Fruit fly (Drosophila melanogaster) whole organism, pupa: Measurements from ENCODE around the gene pira.

Source experiments
- CG10348 ChIP-seq: fragments of 200-800 bp; sonication (Bioruptor generic); IDR thresholded peaks from 2 replicates; pipeline ENCODE4 v1.3.6; 2022; ENCODE audit warnings: missing biosample characterization, missing genetic modification characterization
- CG12605 ChIP-seq: fragments of 200-800 bp; sonication (Bioruptor generic); IDR thresholded peaks from 2 replicates; pipeline ENCODE4 v1.3.6; 2022; ENCODE audit warnings: missing biosample characterization, missing genetic modification characterization
- CG13204 ChIP-seq: fragments of 200-800 bp; sonication (Bioruptor generic); optimal IDR thresholded peaks from 2 replicates; lab custom pipeline; 2018; ENCODE audit warnings: missing biosample characterization, mild to moderate bottlenecking, missing genetic modification characterization, moderate library complexity
- CG14655 ChIP-seq: fragments of 200-800 bp; sonication (Bioruptor generic); optimal IDR thresholded peaks from 3 replicates; lab custom pipeline; 2017; ENCODE audit warnings: mild to moderate bottlenecking, missing biosample characterization, missing genetic modification reagents, missing genetic modification characterization
- CG15710 ChIP-seq: fragments of 200-800 bp; sonication (Bioruptor generic); optimal IDR thresholded peaks from 2 replicates; lab custom pipeline; 2018; ENCODE audit warnings: missing biosample characterization, mild to moderate bottlenecking, missing genetic modification characterization, moderate library complexity
- CG17806 ChIP-seq: fragments of 200-800 bp; sonication (Bioruptor generic); optimal IDR thresholded peaks from 2 replicates; lab custom pipeline; 2018; ENCODE audit warnings: missing biosample characterization, mild to moderate bottlenecking, missing genetic modification characterization, moderate library complexity
- CG32121 ChIP-seq: fragments of 200-800 bp; sonication (Bioruptor generic); IDR thresholded peaks from 2 replicates; pipeline ENCODE4 v1.3.6; 2022; ENCODE audit warnings: missing biosample characterization, missing genetic modification characterization
- CG34367 ChIP-seq: fragments of 200-800 bp; sonication (Bioruptor generic); optimal IDR thresholded peaks from 2 replicates; lab custom pipeline; 2018; ENCODE audit warnings: missing biosample characterization, mild to moderate bottlenecking, missing genetic modification characterization
- CG4496 ChIP-seq: fragments of 200-800 bp; sonication (Bioruptor generic); IDR thresholded peaks from 3 replicates; pipeline ENCODE4 v1.3.6; 2022; ENCODE audit warnings: missing biosample characterization, missing genetic modification characterization
- CG8159 ChIP-seq: fragments of 200-800 bp; sonication (Bioruptor generic); optimal IDR thresholded peaks from 3 replicates; lab custom pipeline; 2018; ENCODE audit warnings: missing biosample characterization, mild to moderate bottlenecking, missing genetic modification characterization, moderate library complexity
- CG8301 ChIP-seq: fragments of 200-800 bp; sonication (Bioruptor generic); optimal IDR thresholded peaks from 2 replicates; lab custom pipeline; 2018; ENCODE audit warnings: missing biosample characterization, mild to moderate bottlenecking, missing genetic modification characterization
- CG9948 ChIP-seq: fragments of 200-800 bp; sonication (Bioruptor generic); optimal IDR thresholded peaks from 2 replicates; lab custom pipeline; 2018; ENCODE audit warnings: missing biosample characterization, mild to moderate bottlenecking, missing genetic modification characterization, moderate library complexity
- D1 ChIP-seq: fragments of 200-800 bp; sonication (Bioruptor generic); optimal IDR thresholded peaks from 2 replicates; lab custom pipeline; 2018; ENCODE audit warnings: missing biosample characterization, mild to moderate bottlenecking, missing genetic modification characterization, moderate library complexity
- EcR ChIP-seq: fragments of 200-800 bp; sonication (Bioruptor generic); optimal IDR thresholded peaks from 3 replicates; lab custom pipeline; 2019; ENCODE audit warnings: missing biosample characterization, missing genetic modification characterization, mild to moderate bottlenecking, moderate library complexity, missing genetic modification reagents
- Ets98B ChIP-seq: fragments of 200-800 bp; sonication (Bioruptor generic); IDR thresholded peaks from 2 replicates; pipeline ENCODE4 v1.3.6; 2022; ENCODE audit warnings: missing biosample characterization, missing genetic modification characterization
- Pif1A ChIP-seq: fragments of 200-800 bp; sonication (Bioruptor generic); optimal IDR thresholded peaks from 3 replicates; lab custom pipeline; 2016; ENCODE audit warnings: missing biosample characterization, missing genetic modification characterization
- Pif1B ChIP-seq: fragments of 200-800 bp; sonication (Bioruptor generic); optimal IDR thresholded peaks from 3 replicates; lab custom pipeline; 2016; ENCODE audit warnings: missing biosample characterization, missing genetic modification characterization
- Snoo ChIP-seq: fragments of 200-800 bp; sonication (Bioruptor generic); optimal IDR thresholded peaks from 3 replicates; lab custom pipeline; 2017; ENCODE audit warnings: missing biosample characterization, mild to moderate bottlenecking, missing genetic modification characterization, inconsistent platforms
- fd96Ca ChIP-seq: fragments of 200-800 bp; sonication (Bioruptor generic); IDR thresholded peaks from 3 replicates; pipeline ENCODE4 v1.3.6; 2022; ENCODE audit warnings: missing biosample characterization, missing genetic modification characterization
- gl ChIP-seq: fragments of 200-800 bp; sonication (Bioruptor generic); optimal IDR thresholded peaks from 2 replicates; lab custom pipeline; 2018; ENCODE audit warnings: missing biosample characterization, mild to moderate bottlenecking, missing genetic modification characterization
- rn ChIP-seq: fragments of 200-800 bp; sonication (Bioruptor generic); IDR thresholded peaks from 2 replicates; pipeline ENCODE4 v1.3.6; 2022; ENCODE audit warnings: missing biosample characterization, missing genetic modification characterization

The pira gene

dm6 chrX:12756374-12756721 lies 7.1 kb downstream of the pira start:
- TF ChIP-seq EcR = peak; percentile 81
- TF ChIP-seq gl (tag; lab: Kevin White, UChicago) = peak; percentile 33
- no peak for TF ChIP-seq CG10348 (GFP tag; lab: Robert Waterston, UW)
- peak; percentile 45; the same call in 1 of the 3 replicates for TF ChIP-seq fd96Ca (GFP tag; lab: Robert Waterston, UW)
- no peak for TF ChIP-seq Snoo (tag; lab: Kevin White, UChicago)
- TF ChIP-seq Ets98B = peak; percentile 15; the same call in 1 of the 2 replicates

- TF ChIP-seq CG13204 (GFP tag; lab: Kevin White, UChicago) = no peak
- TF ChIP-seq Pif1A = peak; percentile 61
- peak; percentile 29 for TF ChIP-seq EcR
- peak; percentile 76 for TF ChIP-seq CG17806
- peak; percentile 84 for TF ChIP-seq CG14655 (GFP tag; lab: Kevin White, UChicago)
- TF ChIP-seq CG12605 (GFP tag; lab: Robert Waterston, UW) = no peak
- TF ChIP-seq D1 (tag; lab: Kevin White, UChicago) = peak; percentile 24
- TF ChIP-seq CG15710 (tag; lab: Kevin White, UChicago) = peak; percentile 84
- TF ChIP-seq Ets98B = peak; percentile 32; the same call in 1 of the 2 replicates
- TF ChIP-seq fd96Ca (GFP tag; lab: Robert Waterston, UW) = peak; percentile 85
- TF ChIP-seq CG34367 (tag; lab: Kevin White, UChicago) = peak; percentile 67
- TF ChIP-seq CG4496 = peak; percentile 72; the same call in 2 of the 3 replicates
- TF ChIP-seq CG10348 (GFP tag; lab: Robert Waterston, UW) = 0 out of 2 replicates have a peak, but pooled peaks have one; percentile 54
- peak; percentile 1 for TF ChIP-seq CG8301 (tag; lab: Kevin White, UChicago)
- peak; percentile 35; the same call in 1 of the 2 replicates for TF ChIP-seq rn
- TF ChIP-seq Snoo (tag; lab: Kevin White, UChicago) = peak; percentile 84
- no peak for TF ChIP-seq gl (tag; lab: Kevin White, UChicago)
- TF ChIP-seq Pif1B = peak; percentile 46
- peak; percentile 90 for TF ChIP-seq CG9948 (tag; lab: Kevin White, UChicago)
- TF ChIP-seq CG8159 (tag; lab: Kevin White, UChicago) = peak; percentile 85
- TF ChIP-seq CG32121 (GFP tag; lab: Robert Waterston, UW) = peak; percentile 53
- TF ChIP-seq, all 21 proteins: peak for 18
These were observed 7.6 kb downstream of the pira start for dm6 chrX:12755600-12756373.

- TF ChIP-seq CG34367 (tag; lab: Kevin White, UChicago) = peak; percentile 86
- TF ChIP-seq Pif1B = peak; percentile 85
- peak; percentile 94 for TF ChIP-seq fd96Ca (GFP tag; lab: Robert Waterston, UW)
- peak; percentile 70 for TF ChIP-seq gl (tag; lab: Kevin White, UChicago)
- peak; percentile 88 for TF ChIP-seq CG14655 (GFP tag; lab: Kevin White, UChicago)
- peak; percentile 97 for TF ChIP-seq EcR
- peak; percentile 86 for TF ChIP-seq CG9948 (tag; lab: Kevin White, UChicago)
- peak; percentile 93 for TF ChIP-seq CG32121 (GFP tag; lab: Robert Waterston, UW)
- TF ChIP-seq CG10348 (GFP tag; lab: Robert Waterston, UW) = peak; percentile 57; the same call in 1 of the 2 replicates
- TF ChIP-seq CG4496 = peak; percentile 92
- peak; percentile 91 for TF ChIP-seq CG8159 (tag; lab: Kevin White, UChicago)
- peak; percentile 76 for TF ChIP-seq D1 (tag; lab: Kevin White, UChicago)
- peak; percentile 45 for TF ChIP-seq CG13204 (GFP tag; lab: Kevin White, UChicago)
- peak; percentile 87 for TF ChIP-seq Snoo (tag; lab: Kevin White, UChicago)
- peak; percentile 86 for TF ChIP-seq CG8301 (tag; lab: Kevin White, UChicago)
- TF ChIP-seq CG15710 (tag; lab: Kevin White, UChicago) = peak; percentile 88
- peak; percentile 89 for TF ChIP-seq Pif1A
- peak; percentile 90 for TF ChIP-seq Ets98B
- TF ChIP-seq CG12605 (GFP tag; lab: Robert Waterston, UW) = peak; percentile 80; the same call in 1 of the 2 replicates
- peak; percentile 72; the same call in 1 of the 2 replicates for TF ChIP-seq rn
- TF ChIP-seq CG17806 = peak; percentile 88
These were observed 8.3 kb downstream of the pira start for dm6 chrX:12755017-12755563.

dm6 chrX:12754348-12754733 lies 9.1 kb downstream of the pira start:
- TF ChIP-seq CG32121 (GFP tag; lab: Robert Waterston, UW) (peak; percentile 99), CG34367 (tag; lab: Kevin White, UChicago) (peak; percentile 98), fd96Ca (GFP tag; lab: Robert Waterston, UW) (peak; percentile 98), CG10348 (GFP tag; lab: Robert Waterston, UW) (peak; percentile 97), CG9948 (tag; lab: Kevin White, UChicago) (peak; percentile 98), CG8301 (tag; lab: Kevin White, UChicago) (peak; percentile 98), CG15710 (tag; lab: Kevin White, UChicago) (peak; percentile 99), rn (peak; percentile 98), CG13204 (GFP tag; lab: Kevin White, UChicago) (peak; percentile 88), Pif1B (peak; percentile 95), CG8159 (tag; lab: Kevin White, UChicago) (peak; percentile 98), D1 (tag; lab: Kevin White, UChicago) (peak; percentile 87), EcR (no peak), Ets98B (peak; percentile 99), CG4496 (peak; percentile 99), Snoo (tag; lab: Kevin White, UChicago) (peak; percentile 86), CG12605 (GFP tag; lab: Robert Waterston, UW) (peak; percentile 98), Pif1A (peak; percentile 97), CG17806 (peak; percentile 98), CG14655 (GFP tag; lab: Kevin White, UChicago) (peak; percentile 98), gl (tag; lab: Kevin White, UChicago) (peak; percentile 93)
- TF ChIP-seq, all 21 proteins: peak for 20
